Worm (Caenorhabditis elegans) whole organism, midembryonic: ENCODE results near the gene pot-3.

Experiments
- T22C8.4 ChIP-seq: fragments of 200-800 bp; sonication (Bioruptor generic); IDR thresholded peaks from 2 replicates; pipeline ENCODE4 v1.3.6; 2022; ENCODE audit warnings: missing genetic modification characterization, missing compliant biosample characterization
- cog-1 ChIP-seq: sonication (generic microtip); optimal IDR thresholded peaks from 2 replicates; lab custom pipeline; 2016; ENCODE audit warnings: missing genetic modification characterization, missing compliant biosample characterization
- flt-1 ChIP-seq: fragments of 200-800 bp; sonication (Bioruptor generic); IDR thresholded peaks from 2 replicates; pipeline ENCODE4 v1.3.6; 2022; ENCODE audit warnings: missing genetic modification characterization, missing compliant biosample characterization
- klf-2 ChIP-seq: fragments of 200-800 bp; sonication (Bioruptor generic); conservative IDR thresholded peaks from 2 replicates; pipeline ENCODE4 v1.3.6; 2022; ENCODE audit warnings: missing genetic modification reagents, missing genetic modification characterization, missing compliant biosample characterization
- med-1 ChIP-seq: sonication (generic microtip); optimal IDR thresholded peaks from 2 replicates; lab custom pipeline; 2017; ENCODE audit warnings: missing genetic modification characterization, mild to moderate bottlenecking, missing compliant biosample characterization, antibody characterized with exemption, missing genetic modification reagents; ENCODE audit not compliant: insufficient read depth
- ref-1 ChIP-seq: fragments of 200-800 bp; sonication (Bioruptor generic); conservative IDR thresholded peaks from 2 replicates; pipeline ENCODE4 v1.3.6; 2022; ENCODE audit warnings: missing genetic modification reagents, missing genetic modification characterization, missing compliant biosample characterization
- tab-1 ChIP-seq: fragments of 200-800 bp; sonication (Bioruptor generic); IDR thresholded peaks from 2 replicates; pipeline ENCODE4 v1.3.6; 2022; ENCODE audit warnings: missing genetic modification characterization, missing compliant biosample characterization
- ztf-23 ChIP-seq: fragments of 200-800 bp; sonication (Bioruptor generic); IDR thresholded peaks from 2 replicates; pipeline ENCODE4 v1.3.6; 2022; ENCODE audit warnings: missing genetic modification reagents, missing genetic modification characterization, missing compliant biosample characterization
- ztf-29 ChIP-seq: fragments of 200-800 bp; sonication (Bioruptor generic); IDR thresholded peaks from 2 replicates; pipeline ENCODE4 v1.3.6; 2022; ENCODE audit warnings: missing genetic modification reagents, missing genetic modification characterization, missing compliant biosample characterization

pot-3 gene

ce11 chrIII:13772876-13773275 lies 7.1 kb upstream of the pot-3 start, which contains the start of gene mdt-29:
Gene mdt-29 (plus strand): TSS chrIII:13773176.
- TF ChIP-seq cog-1 (tag; lab: Kevin White, UChicago) (no peak), tab-1 (GFP tag; lab: Robert Waterston, UW) (no peak), klf-2 (no peak), T22C8.4 (GFP tag; lab: Robert Waterston, UW) (no peak), ztf-29 (no peak), flt-1 (no peak), ref-1 (no peak), med-1 (GFP tag; lab: Kevin White, UChicago) (no peak), ztf-23 (GFP tag; lab: Robert Waterston, UW) (no peak)

ce11 chrIII:13778816-13779215 lies 1.2 kb upstream of the pot-3 start:
- no peak for TF ChIP-seq med-1 (GFP tag; lab: Kevin White, UChicago)
- no peak for TF ChIP-seq klf-2
- TF ChIP-seq ref-1: no peak
- no peak for TF ChIP-seq T22C8.4 (GFP tag; lab: Robert Waterston, UW)
- no peak for TF ChIP-seq flt-1
- no peak for TF ChIP-seq tab-1 (GFP tag; lab: Robert Waterston, UW)
- TF ChIP-seq ztf-23 (GFP tag; lab: Robert Waterston, UW): no peak
- TF ChIP-seq ztf-29: no peak

ce11 chrIII:13779360-13780093 lies 488 bp upstream of the pot-3 start:
- TF ChIP-seq T22C8.4 (GFP tag; lab: Robert Waterston, UW) (no peak), ztf-29 (no peak), cog-1 (tag; lab: Kevin White, UChicago) (no peak), flt-1 (no peak), ztf-23 (GFP tag; lab: Robert Waterston, UW) (no peak), klf-2 (no peak), ref-1 (no peak), tab-1 (GFP tag; lab: Robert Waterston, UW) (no peak)
